Worm (Caenorhabditis elegans): Measurements from ENCODE around the gene grd-1.

DNA sequence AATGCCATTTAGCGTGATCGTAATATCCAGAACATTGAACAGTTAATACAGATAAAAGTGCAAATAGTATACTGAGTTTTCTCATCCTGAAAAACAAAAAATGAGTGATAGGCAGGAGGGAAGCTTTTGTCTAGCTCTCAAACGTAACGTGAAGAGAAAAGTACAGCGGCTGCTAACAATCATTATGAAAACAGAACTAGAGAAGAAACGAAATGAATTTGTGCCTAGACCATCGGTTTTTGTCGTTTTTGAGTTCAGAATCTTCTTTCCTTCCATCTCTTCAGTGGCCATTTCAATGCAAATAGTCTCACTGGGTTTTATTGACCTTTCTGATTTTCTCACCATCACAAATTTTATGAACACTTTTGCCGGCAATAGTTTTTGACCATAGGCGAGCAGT lies 24.1 kb upstream of the grd-1 start, which contains the start of gene W04G3.7:
- TF ChIP-seq ceh-88 (GFP tag; IDR thresholded peaks at IDR 0.05) (no peak), lin-13 (GFP tag; optimal IDR thresholded peaks at IDR 0.05) (no peak), ztf-11 (tag; optimal IDR thresholded peaks at IDR 0.05) (no peak), C16A3.4 (tag; optimal IDR thresholded peaks at IDR 0.05) (no peak), lsy-2 (tag; optimal IDR thresholded peaks at IDR 0.05) (no peak), nhr-11 (tag; optimal IDR thresholded peaks at IDR 0.05) (no peak), mef-2 (tag; optimal IDR thresholded peaks at IDR 0.05) (no peak), nhr-90 (tag; optimal IDR thresholded peaks at IDR 0.05; ENCODE audit: poor library complexity) (no peak), sox-4 (tag; optimal IDR thresholded peaks at IDR 0.05) (no peak), ceh-8 (GFP tag; optimal IDR thresholded peaks at IDR 0.05) (no peak), nhr-77 (tag; optimal IDR thresholded peaks at IDR 0.05) (no peak), unc-86 (tag; optimal IDR thresholded peaks at IDR 0.05) (no peak)

All from whole organism, L1 larva.